Fruit fly (Drosophila melanogaster) ovary, adult (tissue): Measurements from ENCODE around the gene CG31797.

Source experiments
- CG17801 ChIP-seq: fragments of 200-800 bp; optimal IDR thresholded peaks from 2 replicates; lab custom pipeline; 2019; ENCODE audit warnings: missing biosample characterization, mild to moderate bottlenecking, missing genetic modification characterization, moderate library complexity; ENCODE audit not compliant: partially characterized antibody

Gene CG31797

dm6 chr2L:19229059-19229458, 33.0 kb downstream of the CG31797 start:
- TF ChIP-seq CG17801 (GFP tag; lab: Kevin White, UChicago): no peak

dm6 chr2L:19227656-19228055, 34.4 kb downstream of the CG31797 start:
- no peak for TF ChIP-seq CG17801 (GFP tag; lab: Kevin White, UChicago)

dm6 chr2L:19225984-19226914, 35.8 kb downstream of the CG31797 start:
- no peak for TF ChIP-seq CG17801 (GFP tag; lab: Kevin White, UChicago)

- TF ChIP-seq CG17801 (GFP tag; lab: Kevin White, UChicago): no peak
Measured at dm6 chr2L:19222311-19222710, 39.7 kb downstream of the CG31797 start.

- no peak for TF ChIP-seq CG17801 (GFP tag; lab: Kevin White, UChicago)
Measured at dm6 chr2L:19220036-19220612, 41.9 kb downstream of the CG31797 start.

- no peak for TF ChIP-seq CG17801 (GFP tag; lab: Kevin White, UChicago)
Measured at dm6 chr2L:19219473-19219872, 42.6 kb downstream of the CG31797 start.

dm6 chr2L:19217933-19218332, 44.1 kb downstream of the CG31797 start:
- no peak for TF ChIP-seq CG17801 (GFP tag; lab: Kevin White, UChicago)

dm6 chr2L:19212401-19212800, 49.6 kb downstream of the CG31797 start:
- no peak for TF ChIP-seq CG17801 (GFP tag; lab: Kevin White, UChicago)
